Fruit fly (Drosophila melanogaster): ENCODE measurements around the gene VhaM9.7-c.

- TF ChIP-seq EcR (GFP tag; optimal IDR thresholded peaks at IDR 0.05) (no peak), CG8478 (optimal IDR thresholded peaks at IDR 0.05) (no peak), usp (GFP tag; optimal IDR thresholded peaks at IDR 0.05) (no peak)
Observed at dm6 chr3L:4209078-4209477, 22.4 kb upstream of the VhaM9.7-c start, which contains the start of gene Cpr64Aa.

Measured in whole organism.